Fruit fly (Drosophila melanogaster) whole organism, embryonic: ENCODE data around the gene kdn.

Experiments
- B-H2 ChIP-seq: fragments of 200-800 bp; sonication (Bioruptor generic); optimal IDR thresholded peaks from 2 replicates; lab custom pipeline; 2018; ENCODE audit warnings: missing biosample characterization, mild to moderate bottlenecking, missing genetic modification characterization
- Bteb2 ChIP-seq: fragments of 200-800 bp; sonication (Bioruptor generic); optimal IDR thresholded peaks from 2 replicates; lab custom pipeline; 2016; ENCODE audit warnings: missing biosample characterization, missing genetic modification characterization
- CG10267 ChIP-seq: fragments of 200-800 bp; sonication (Bioruptor generic); optimal IDR thresholded peaks from 2 replicates; lab custom pipeline; 2018; ENCODE audit warnings: missing biosample characterization, mild to moderate bottlenecking, missing genetic modification characterization, moderate library complexity
- CG1233 ChIP-seq: fragments of 200-800 bp; sonication (Bioruptor generic); optimal IDR thresholded peaks from 4 replicates; lab custom pipeline; 2018; ENCODE audit warnings: missing biosample characterization, mild to moderate bottlenecking, missing genetic modification characterization
- CG13123 ChIP-seq: fragments of 200-800 bp; sonication (Bioruptor generic); optimal IDR thresholded peaks from 2 replicates; lab custom pipeline; 2016; ENCODE audit warnings: missing biosample characterization, missing genetic modification characterization
- CG13287 ChIP-seq: fragments of 200-800 bp; sonication (Bioruptor generic); IDR thresholded peaks from 2 replicates; pipeline ENCODE4 v1.3.6; 2022; ENCODE audit warnings: missing biosample characterization, missing genetic modification characterization; ENCODE audit not compliant: partially characterized antibody
- CG14710 ChIP-seq: fragments of 200-800 bp; sonication (Bioruptor generic); optimal IDR thresholded peaks from 3 replicates; lab custom pipeline; 2019; ENCODE audit warnings: missing biosample characterization, mild to moderate bottlenecking, missing genetic modification characterization, moderate library complexity
- CG17829 ChIP-seq: fragments of 200-800 bp; optimal IDR thresholded peaks from 2 replicates; lab custom pipeline; 2019; ENCODE audit warnings: missing biosample characterization, mild to moderate bottlenecking, missing genetic modification characterization, moderate library complexity
- CG18262 ChIP-seq: fragments of 200-800 bp; optimal IDR thresholded peaks from 3 replicates; lab custom pipeline; 2019; ENCODE audit warnings: missing biosample characterization, mild to moderate bottlenecking, missing genetic modification characterization, moderate library complexity
- CG18764 ChIP-seq: fragments of 200-800 bp; sonication (Bioruptor generic); optimal IDR thresholded peaks from 3 replicates; lab custom pipeline; 2016; ENCODE audit warnings: missing biosample characterization, missing genetic modification characterization
- CG2712 ChIP-seq: fragments of 200-800 bp; optimal IDR thresholded peaks from 3 replicates; lab custom pipeline; 2019; ENCODE audit warnings: missing biosample characterization, mild to moderate bottlenecking, missing genetic modification characterization, moderate library complexity
- CG30403 ChIP-seq: fragments of 200-800 bp; sonication (Bioruptor generic); optimal IDR thresholded peaks from 3 replicates; lab custom pipeline; 2016; ENCODE audit warnings: missing biosample characterization, missing genetic modification characterization
- CG31441 ChIP-seq: fragments of 200-800 bp; sonication (Bioruptor generic); IDR thresholded peaks from 2 replicates; pipeline ENCODE4 v1.3.6; 2022; ENCODE audit warnings: missing biosample characterization, missing genetic modification characterization
- CG32532 ChIP-seq: fragments of 200-800 bp; sonication (Bioruptor generic); IDR thresholded peaks from 2 replicates; pipeline ENCODE4 v1.3.6; 2022; ENCODE audit warnings: missing biosample characterization, missing genetic modification characterization
- CG3281 ChIP-seq: fragments of 200-800 bp; sonication (Bioruptor generic); optimal IDR thresholded peaks from 3 replicates; lab custom pipeline; 2017; ENCODE audit warnings: missing biosample characterization, mild to moderate bottlenecking, missing genetic modification characterization
- CG3407 ChIP-seq: fragments of 200-800 bp; sonication (Bioruptor generic); optimal IDR thresholded peaks from 2 replicates; lab custom pipeline; 2018; ENCODE audit warnings: missing biosample characterization, mild to moderate bottlenecking, missing genetic modification characterization
- CG4328 ChIP-seq: fragments of 200-800 bp; sonication (Bioruptor generic); optimal IDR thresholded peaks from 3 replicates; lab custom pipeline; 2017; ENCODE audit warnings: missing biosample characterization, missing genetic modification reagents, missing genetic modification characterization
- CG4617 ChIP-seq: fragments of 200-800 bp; sonication (Bioruptor generic); optimal IDR thresholded peaks from 3 replicates; lab custom pipeline; 2016; ENCODE audit warnings: missing biosample characterization, missing genetic modification characterization, borderline replicate concordance
- CG4707 ChIP-seq: fragments of 200-800 bp; sonication (Bioruptor generic); optimal IDR thresholded peaks from 2 replicates; lab custom pipeline; 2018; ENCODE audit warnings: missing biosample characterization, mild to moderate bottlenecking, missing genetic modification characterization, moderate library complexity
- CG6254 ChIP-seq: fragments of 200-800 bp; sonication (Bioruptor generic); optimal IDR thresholded peaks from 3 replicates; lab custom pipeline; 2017; ENCODE audit warnings: mild to moderate bottlenecking, missing biosample characterization, missing genetic modification reagents, missing genetic modification characterization
- CG7271 ChIP-seq: fragments of 200-800 bp; sonication (Bioruptor generic); optimal IDR thresholded peaks from 2 replicates; lab custom pipeline; 2018; ENCODE audit warnings: missing biosample characterization, mild to moderate bottlenecking, missing genetic modification characterization, moderate library complexity
- CG7786 ChIP-seq: fragments of 200-800 bp; sonication (Bioruptor generic); optimal IDR thresholded peaks from 2 replicates; lab custom pipeline; 2016; ENCODE audit warnings: missing biosample characterization, missing genetic modification characterization
- CG9215 ChIP-seq: fragments of 200-800 bp; sonication (Bioruptor generic); IDR thresholded peaks from 2 replicates; pipeline ENCODE4 v1.3.6; 2022; ENCODE audit warnings: missing biosample characterization, missing genetic modification characterization
- D19A ChIP-seq: fragments of 200-800 bp; optimal IDR thresholded peaks from 3 replicates; lab custom pipeline; 2019; ENCODE audit warnings: missing biosample characterization, mild to moderate bottlenecking, missing genetic modification characterization, moderate library complexity
- Dad ChIP-seq: fragments of 200-800 bp; sonication (Bioruptor generic); optimal IDR thresholded peaks from 3 replicates; lab custom pipeline; 2016; ENCODE audit warnings: missing biosample characterization, missing genetic modification characterization
- Dip3 ChIP-seq: fragments of 200-800 bp; sonication (Bioruptor generic); optimal IDR thresholded peaks from 3 replicates; lab custom pipeline; 2016; ENCODE audit warnings: missing biosample characterization, missing genetic modification characterization
- Dp ChIP-seq: fragments of 200-800 bp; sonication (Bioruptor generic); optimal IDR thresholded peaks from 2 replicates; lab custom pipeline; 2018; ENCODE audit warnings: missing biosample characterization, mild to moderate bottlenecking, missing genetic modification characterization, moderate library complexity
- Gsc ChIP-seq: fragments of 200-800 bp; sonication (Bioruptor generic); IDR thresholded peaks from 2 replicates; pipeline ENCODE4 v1.3.6; 2022; ENCODE audit warnings: missing biosample characterization, missing genetic modification characterization
- HLH3B ChIP-seq: fragments of 200-800 bp; sonication (Bioruptor generic); IDR thresholded peaks from 2 replicates; pipeline ENCODE4 v1.3.6; 2022; ENCODE audit warnings: missing biosample characterization, missing genetic modification characterization
- Hr39 ChIP-seq: fragments of >200 bp; optimal IDR thresholded peaks from 2 replicates; lab custom pipeline; 2017
- Jarid2 ChIP-seq: fragments of 200-800 bp; sonication (Bioruptor generic); optimal IDR thresholded peaks from 3 replicates; lab custom pipeline; 2017; ENCODE audit warnings: mild to moderate bottlenecking, missing biosample characterization, missing genetic modification reagents, missing genetic modification characterization
- Lhr ChIP-seq: fragments of 200-800 bp; sonication (Bioruptor generic); optimal IDR thresholded peaks from 3 replicates; lab custom pipeline; 2017; ENCODE audit warnings: mild to moderate bottlenecking, missing biosample characterization, missing genetic modification reagents, missing genetic modification characterization
- Oaz ChIP-seq: fragments of 200-800 bp; sonication (Bioruptor generic); IDR thresholded peaks from 2 replicates; pipeline ENCODE4 v1.3.6; 2022; ENCODE audit warnings: missing biosample characterization, missing genetic modification characterization
- Ptx1 ChIP-seq: fragments of 200-800 bp; sonication (Bioruptor generic); IDR thresholded peaks from 2 replicates; pipeline ENCODE4 v1.3.6; 2022; ENCODE audit warnings: missing biosample characterization, missing genetic modification characterization
- TFAM ChIP-seq: fragments of 200-800 bp; sonication (Bioruptor generic); optimal IDR thresholded peaks from 2 replicates; lab custom pipeline; 2017; ENCODE audit warnings: missing biosample characterization, missing genetic modification characterization, inconsistent platforms
- bbx ChIP-seq: fragments of 200-800 bp; sonication (Bioruptor generic); IDR thresholded peaks from 2 replicates; pipeline ENCODE4 v1.3.6; 2022; ENCODE audit warnings: missing biosample characterization, missing genetic modification characterization; ENCODE audit not compliant: partially characterized antibody
- bowl ChIP-seq: fragments of 200-800 bp; sonication (Bioruptor generic); IDR thresholded peaks from 2 replicates; pipeline ENCODE4 v1.3.6; 2022; ENCODE audit warnings: missing biosample characterization, missing genetic modification characterization
- ci ChIP-seq: fragments of 200-800 bp; sonication (Bioruptor generic); IDR thresholded peaks from 3 replicates; pipeline ENCODE4 v1.3.6; 2022; ENCODE audit warnings: missing biosample characterization, missing genetic modification characterization
- croc ChIP-seq: fragments of 200-800 bp; sonication (Bioruptor generic); conservative IDR thresholded peaks from 3 replicates; pipeline ENCODE4 v1.3.6; 2022; ENCODE audit warnings: missing biosample characterization, missing genetic modification characterization
- dati ChIP-seq: fragments of 200-800 bp; sonication (Bioruptor generic); IDR thresholded peaks from 2 replicates; pipeline ENCODE4 v1.3.6; 2022; ENCODE audit warnings: missing biosample characterization, missing genetic modification characterization
- dysf ChIP-seq: fragments of 200-800 bp; sonication (Bioruptor generic); IDR thresholded peaks from 3 replicates; pipeline ENCODE4 v1.3.6; 2022; ENCODE audit warnings: missing biosample characterization, missing genetic modification characterization
- en ChIP-seq: fragments of 200-800 bp; sonication (Bioruptor generic); optimal IDR thresholded peaks from 2 replicates; lab custom pipeline; 2016; ENCODE audit warnings: missing biosample characterization, missing genetic modification characterization
- gsb-n ChIP-seq: fragments of 200-800 bp; sonication (Bioruptor generic); optimal IDR thresholded peaks from 3 replicates; lab custom pipeline; 2018; ENCODE audit warnings: missing biosample characterization, mild to moderate bottlenecking, missing genetic modification characterization
- ind ChIP-seq: fragments of 200-800 bp; sonication (Bioruptor generic); optimal IDR thresholded peaks from 3 replicates; lab custom pipeline; 2016; ENCODE audit warnings: missing biosample characterization, missing genetic modification characterization
- jumu ChIP-seq: fragments of 200-800 bp; sonication (Bioruptor generic); optimal IDR thresholded peaks from 3 replicates; lab custom pipeline; 2016; ENCODE audit warnings: missing biosample characterization, missing genetic modification characterization
- knrl ChIP-seq: fragments of 200-800 bp; sonication (Bioruptor generic); IDR thresholded peaks from 3 replicates; pipeline ENCODE4 v1.3.6; 2022; ENCODE audit warnings: missing biosample characterization, missing genetic modification characterization; ENCODE audit not compliant: partially characterized antibody
- maf-S ChIP-seq: fragments of 200-800 bp; sonication (Bioruptor generic); optimal IDR thresholded peaks from 2 replicates; lab custom pipeline; 2016; ENCODE audit warnings: missing biosample characterization, missing genetic modification characterization
- pnt ChIP-seq: fragments of 200-800 bp; sonication (Bioruptor generic); optimal IDR thresholded peaks from 3 replicates; lab custom pipeline; 2016; ENCODE audit warnings: missing biosample characterization, missing genetic modification characterization
- ranshi ChIP-seq: fragments of 200-800 bp; sonication (Bioruptor generic); IDR thresholded peaks from 2 replicates; pipeline ENCODE4 v1.3.6; 2022; ENCODE audit warnings: missing biosample characterization, missing genetic modification characterization
- ro ChIP-seq: fragments of 200-800 bp; sonication (Bioruptor generic); IDR thresholded peaks from 2 replicates; pipeline ENCODE4 v1.3.6; 2022; ENCODE audit warnings: missing biosample characterization, missing genetic modification characterization
- slou ChIP-seq: fragments of 200-800 bp; sonication (Bioruptor generic); optimal IDR thresholded peaks from 3 replicates; lab custom pipeline; 2016; ENCODE audit warnings: missing biosample characterization, missing genetic modification characterization
- yki ChIP-seq: fragments of >200 bp; optimal IDR thresholded peaks from 3 replicates; lab custom pipeline; 2018

Gene kdn

DNA sequence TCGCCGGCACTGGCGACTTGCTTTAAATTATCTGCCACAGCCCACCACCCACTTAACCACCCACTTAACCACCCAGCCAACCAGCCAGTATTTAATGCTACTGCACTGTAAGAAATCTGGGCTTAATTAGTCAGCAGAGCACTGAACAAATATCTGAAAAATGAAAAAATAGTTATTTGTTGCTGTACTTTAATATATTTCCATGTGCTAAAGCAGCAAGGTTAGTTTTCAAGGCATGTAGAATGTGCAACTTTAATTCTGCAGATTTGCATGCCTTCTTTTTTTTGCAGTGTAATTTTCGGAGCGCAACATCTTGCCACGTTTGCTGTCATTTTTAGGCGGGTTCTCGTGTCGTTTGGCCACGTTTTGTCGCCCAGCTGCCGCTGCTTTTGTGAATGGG lies 25.2 kb downstream of the kdn start (continued):
- TF ChIP-seq bbx (GFP tag; lab: Robert Waterston, UW) (no peak), maf-S (no peak), ro (GFP tag; lab: Robert Waterston, UW) (0 out of 2 replicates have a peak, but pooled peaks have one; percentile 34), CG32532 (no peak), slou (GFP tag; lab: Kevin White, UChicago) (peak; percentile 16), pnt (GFP tag; lab: Kevin White, UChicago) (peak; percentile 21), Dad (GFP tag; lab: Kevin White, UChicago) (peak; percentile 3), Dip3 (GFP tag; lab: Kevin White, UChicago) (peak; percentile 6), CG10267 (tag; lab: Kevin White, UChicago) (peak; percentile 8), CG4328 (no peak), CG1233 (GFP tag; lab: Kevin White, UChicago) (peak; percentile 18), knrl (GFP tag; lab: Robert Waterston, UW) (no peak), Oaz (GFP tag; lab: Robert Waterston, UW) (0 out of 2 replicates have a peak, but pooled peaks have one; percentile 4), ind (peak; percentile 53), CG2712 (tag; lab: Kevin White, UChicago) (peak; percentile 41), en (GFP tag; lab: Kevin White, UChicago) (no peak), jumu (GFP tag; lab: Kevin White, UChicago) (peak; percentile 33), Jarid2 (no peak), D19A (tag; lab: Kevin White, UChicago) (peak; percentile 26), dati (GFP tag; lab: Robert Waterston, UW) (no peak), HLH3B (GFP tag; lab: Robert Waterston, UW) (0 out of 2 replicates have a peak, but pooled peaks have one; percentile 25), CG30403 (GFP tag; lab: Kevin White, UChicago) (peak; percentile 47), Dp (GFP tag; lab: Kevin White, UChicago) (no peak), ci (peak; percentile 53; the same call in 1 of the 3 replicates), CG3407 (no peak), Hr39 (lab: Kevin White, UChicago) (no peak), CG13123 (GFP tag; lab: Kevin White, UChicago) (no peak), CG7786 (GFP tag; lab: Kevin White, UChicago) (peak; percentile 30), Lhr (GFP tag; lab: Kevin White, UChicago) (no peak), CG3281 (GFP tag; lab: Kevin White, UChicago) (peak; percentile 61), croc (GFP tag; lab: Robert Waterston, UW) (no peak), Ptx1 (GFP tag; lab: Robert Waterston, UW) (peak; percentile 57), bowl (GFP tag; lab: Robert Waterston, UW) (no peak), ranshi (peak; percentile 49; the same call in 1 of the 2 replicates), CG14710 (tag; lab: Kevin White, UChicago) (peak; percentile 12), CG4617 (no peak), CG17829 (tag; lab: Kevin White, UChicago) (peak; percentile 26), B-H2 (GFP tag; lab: Kevin White, UChicago) (no peak), CG9215 (GFP tag; lab: Robert Waterston, UW) (peak; percentile 29; the same call in 1 of the 2 replicates), Bteb2 (no peak), CG7271 (tag; lab: Kevin White, UChicago) (no peak), CG31441 (peak; percentile 51; the same call in 1 of the 2 replicates), CG18764 (GFP tag; lab: Kevin White, UChicago) (no peak), CG6254 (no peak), dysf (GFP tag; lab: Robert Waterston, UW) (peak; percentile 50; the same call in 2 of the 3 replicates), TFAM (GFP tag; lab: Kevin White, UChicago) (no peak), yki (lab: Kevin White, UChicago) (no peak), CG4707 (GFP tag; lab: Kevin White, UChicago) (no peak), gsb-n (no peak), Gsc (GFP tag; lab: Robert Waterston, UW) (no peak), CG18262 (peak; percentile 22), CG13287 (GFP tag; lab: Robert Waterston, UW) (no peak)
